Fruit fly (Drosophila melanogaster): Measurements from ENCODE around the gene CG15484.

- TF ChIP-seq zfh1 (GFP tag; IDR thresholded peaks at IDR 0.05), result no peak; the same call in 2 of the 3 replicates
- no peak for TF ChIP-seq amos (GFP tag; IDR thresholded peaks at IDR 0.05; ENCODE audit: partially characterized antibody)
- TF ChIP-seq CG6765 (GFP tag; optimal IDR thresholded peaks at IDR 0.05), result no peak
- no peak for TF ChIP-seq CG13296 (GFP tag; optimal IDR thresholded peaks at IDR 0.05)
- TF ChIP-seq CG11456 (GFP tag; IDR thresholded peaks at IDR 0.05), result no peak
- TF ChIP-seq HmgD (GFP tag; optimal IDR thresholded peaks at IDR 0.05), result no peak
- TF ChIP-seq CG33213 (GFP tag; optimal IDR thresholded peaks at IDR 0.05), result no peak
- peak; percentile 2 for TF ChIP-seq Chrac-16 (GFP tag; optimal IDR thresholded peaks at IDR 0.05)
Measured at dm6 chr2L:12712255-12712654, 4.7 kb upstream of the CG15484 start.

All from whole organism, embryonic.